Fruit fly (Drosophila melanogaster) whole organism, embryonic: ENCODE results near the gene CG11353.

ENCODE experiments used
- Abd-B ChIP-seq: fragments of 200-800 bp; sonication (Bioruptor generic); optimal IDR thresholded peaks from 2 replicates; lab custom pipeline; 2018; ENCODE audit warnings: missing biosample characterization, mild to moderate bottlenecking, missing genetic modification characterization, moderate library complexity
- Adf1 ChIP-seq: fragments of 200-800 bp; sonication (Bioruptor generic); IDR thresholded peaks from 2 replicates; pipeline ENCODE4 v1.3.6; 2022; ENCODE audit warnings: missing biosample characterization, missing genetic modification characterization
- Atf3 ChIP-seq: fragments of 200-800 bp; sonication (Bioruptor generic); optimal IDR thresholded peaks from 3 replicates; lab custom pipeline; 2016; ENCODE audit warnings: missing biosample characterization, missing genetic modification characterization
- CG10366 ChIP-seq: fragments of 200-800 bp; sonication (Bioruptor generic); IDR thresholded peaks from 2 replicates; pipeline ENCODE4 v1.3.6; 2022; ENCODE audit warnings: missing biosample characterization, missing genetic modification characterization
- CG10565 ChIP-seq: fragments of 200-800 bp; sonication (Bioruptor generic); optimal IDR thresholded peaks from 3 replicates; lab custom pipeline; 2016; ENCODE audit warnings: missing biosample characterization, mild to moderate bottlenecking, missing genetic modification characterization
- CG11247 ChIP-seq: fragments of 200-800 bp; sonication (Bioruptor generic); IDR thresholded peaks from 2 replicates; pipeline ENCODE4 v1.3.6; 2022; ENCODE audit warnings: missing biosample characterization, missing genetic modification characterization
- CG1233 ChIP-seq: fragments of 200-800 bp; sonication (Bioruptor generic); optimal IDR thresholded peaks from 4 replicates; lab custom pipeline; 2018; ENCODE audit warnings: missing biosample characterization, mild to moderate bottlenecking, missing genetic modification characterization
- CG12769 ChIP-seq: fragments of 200-800 bp; sonication (Bioruptor generic); optimal IDR thresholded peaks from 2 replicates; lab custom pipeline; 2019; ENCODE audit warnings: missing biosample characterization, mild to moderate bottlenecking, missing genetic modification characterization, moderate library complexity
- CG13424 ChIP-seq: fragments of 200-800 bp; sonication (Bioruptor generic); optimal IDR thresholded peaks from 2 replicates; lab custom pipeline; 2019; ENCODE audit warnings: missing biosample characterization, mild to moderate bottlenecking, missing genetic modification characterization, moderate library complexity
- CG13894 ChIP-seq: fragments of 200-800 bp; sonication (Bioruptor generic); optimal IDR thresholded peaks from 3 replicates; lab custom pipeline; 2018; ENCODE audit warnings: missing biosample characterization, mild to moderate bottlenecking, missing genetic modification characterization, moderate library complexity
- CG15073 ChIP-seq: fragments of 200-800 bp; sonication (Bioruptor generic); optimal IDR thresholded peaks from 2 replicates; lab custom pipeline; 2016; ENCODE audit warnings: missing biosample characterization, missing genetic modification characterization
- CG15269 ChIP-seq: fragments of 200-800 bp; sonication (Bioruptor generic); optimal IDR thresholded peaks from 2 replicates; lab custom pipeline; 2018; ENCODE audit warnings: missing biosample characterization, mild to moderate bottlenecking, missing genetic modification characterization, moderate library complexity
- CG1602 ChIP-seq: fragments of 200-800 bp; sonication (Bioruptor generic); optimal IDR thresholded peaks from 3 replicates; lab custom pipeline; 2016; ENCODE audit warnings: missing biosample characterization, missing genetic modification characterization
- CG17359 ChIP-seq: fragments of 200-800 bp; sonication (Bioruptor generic); optimal IDR thresholded peaks from 3 replicates; lab custom pipeline; 2018; ENCODE audit warnings: missing biosample characterization, mild to moderate bottlenecking, missing genetic modification characterization, moderate library complexity
- CG1792 ChIP-seq: fragments of 200-800 bp; sonication (Bioruptor generic); optimal IDR thresholded peaks from 2 replicates; lab custom pipeline; 2016; ENCODE audit warnings: missing biosample characterization, missing genetic modification characterization
- CG2120 ChIP-seq: fragments of 200-800 bp; sonication (Bioruptor generic); optimal IDR thresholded peaks from 3 replicates; lab custom pipeline; 2016; ENCODE audit warnings: missing biosample characterization, missing genetic modification characterization
- CG2199 ChIP-seq: fragments of 200-800 bp; sonication (Bioruptor generic); IDR thresholded peaks from 3 replicates; pipeline ENCODE4 v1.3.6; 2022; ENCODE audit warnings: missing biosample characterization, missing genetic modification characterization
- CG30431 ChIP-seq: fragments of 200-800 bp; sonication (Bioruptor generic); optimal IDR thresholded peaks from 2 replicates; lab custom pipeline; 2017; ENCODE audit warnings: missing biosample characterization, missing genetic modification characterization
- CG31224 ChIP-seq: fragments of 200-800 bp; sonication (Bioruptor generic); IDR thresholded peaks from 2 replicates; pipeline ENCODE4 v1.3.6; 2022; ENCODE audit warnings: missing biosample characterization, missing genetic modification characterization
- CG31365 ChIP-seq: fragments of 200-800 bp; sonication (Bioruptor generic); optimal IDR thresholded peaks from 2 replicates; lab custom pipeline; 2018; ENCODE audit warnings: missing biosample characterization, mild to moderate bottlenecking, missing genetic modification characterization
- CG32772 ChIP-seq: fragments of 200-800 bp; sonication (Bioruptor generic); IDR thresholded peaks from 2 replicates; pipeline ENCODE4 v1.3.6; 2022; ENCODE audit warnings: missing biosample characterization, missing genetic modification characterization
- CG34224 ChIP-seq: fragments of 200-800 bp; sonication (Bioruptor generic); IDR thresholded peaks from 3 replicates; pipeline ENCODE4 v1.3.6; 2022; ENCODE audit warnings: missing biosample characterization, missing genetic modification characterization; ENCODE audit not compliant: partially characterized antibody
- CG7372 ChIP-seq: fragments of 200-800 bp; sonication (Bioruptor generic); IDR thresholded peaks from 2 replicates; pipeline ENCODE4 v1.3.6; 2022; ENCODE audit warnings: missing biosample characterization, missing genetic modification characterization
- CG8281 ChIP-seq: fragments of 200-800 bp; sonication (Bioruptor generic); optimal IDR thresholded peaks from 2 replicates; lab custom pipeline; 2018; ENCODE audit warnings: missing biosample characterization, mild to moderate bottlenecking, missing genetic modification characterization, moderate library complexity
- CG8765 ChIP-seq: fragments of 200-800 bp; sonication (Bioruptor generic); IDR thresholded peaks from 2 replicates; pipeline ENCODE4 v1.3.6; 2022; ENCODE audit warnings: missing biosample characterization, missing genetic modification characterization
- CG9215 ChIP-seq: fragments of 200-800 bp; sonication (Bioruptor generic); IDR thresholded peaks from 2 replicates; pipeline ENCODE4 v1.3.6; 2022; ENCODE audit warnings: missing biosample characterization, missing genetic modification characterization
- Dp ChIP-seq: fragments of 200-800 bp; sonication (Bioruptor generic); optimal IDR thresholded peaks from 2 replicates; lab custom pipeline; 2018; ENCODE audit warnings: missing biosample characterization, mild to moderate bottlenecking, missing genetic modification characterization, moderate library complexity
- Fer1 ChIP-seq: fragments of 200-800 bp; sonication (Bioruptor generic); optimal IDR thresholded peaks from 2 replicates; lab custom pipeline; 2017; ENCODE audit warnings: missing biosample characterization, mild to moderate bottlenecking, missing genetic modification characterization
- Hmr ChIP-seq: fragments of 200-800 bp; sonication (Bioruptor generic); optimal IDR thresholded peaks from 3 replicates; lab custom pipeline; 2017; ENCODE audit warnings: mild to moderate bottlenecking, missing biosample characterization, missing genetic modification reagents, missing genetic modification characterization
- abd-A ChIP-seq: fragments of 200-800 bp; sonication (Bioruptor generic); optimal IDR thresholded peaks from 3 replicates; lab custom pipeline; 2019; ENCODE audit warnings: missing biosample characterization, mild to moderate bottlenecking, missing genetic modification characterization, moderate library complexity
- amos ChIP-seq: fragments of 200-800 bp; sonication (Bioruptor generic); IDR thresholded peaks from 2 replicates; pipeline ENCODE4 v1.3.6; 2022; ENCODE audit warnings: missing biosample characterization, missing genetic modification characterization; ENCODE audit not compliant: partially characterized antibody
- bsh ChIP-seq, 2 experiments: fragments of 200-800 bp; sonication (Bioruptor generic); optimal IDR thresholded peaks; 2 replicates each; lab custom pipeline; 2017 to 2018; ENCODE audit warnings: mild to moderate bottlenecking in 2 of 2, missing biosample characterization in 2 of 2, missing genetic modification characterization in 2 of 2, moderate library complexity in 1 of 2
- chm ChIP-seq: fragments of 200-800 bp; sonication (Bioruptor generic); IDR thresholded peaks from 2 replicates; pipeline ENCODE4 v1.3.6; 2022; ENCODE audit warnings: missing biosample characterization, missing genetic modification characterization
- chn ChIP-seq: fragments of 200-800 bp; sonication (Bioruptor generic); optimal IDR thresholded peaks from 2 replicates; lab custom pipeline; 2016; ENCODE audit warnings: missing biosample characterization, missing genetic modification characterization
- dm ChIP-seq: fragments of 200-800 bp; sonication (Bioruptor generic); optimal IDR thresholded peaks from 3 replicates; lab custom pipeline; 2016; ENCODE audit warnings: missing biosample characterization, missing genetic modification characterization
- dpn ChIP-seq, 2 experiments: fragments of 200-800 bp; sonication (Bioruptor generic); optimal IDR thresholded peaks; 3 replicates each; lab custom pipeline; 2016; ENCODE audit warnings: missing biosample characterization in 2 of 2, missing genetic modification characterization in 2 of 2
- ftz-f1 ChIP-seq: fragments of 200-800 bp; sonication (Bioruptor generic); optimal IDR thresholded peaks from 2 replicates; lab custom pipeline; 2016; ENCODE audit warnings: missing biosample characterization, missing genetic modification characterization
- her ChIP-seq: fragments of 200-800 bp; sonication (Bioruptor generic); optimal IDR thresholded peaks from 2 replicates; lab custom pipeline; 2016; ENCODE audit warnings: missing biosample characterization, missing genetic modification characterization
- lbe ChIP-seq: fragments of 200-800 bp; sonication (Bioruptor generic); optimal IDR thresholded peaks from 2 replicates; lab custom pipeline; 2016; ENCODE audit warnings: missing biosample characterization, mild to moderate bottlenecking, missing genetic modification characterization
- maf-S ChIP-seq: fragments of 200-800 bp; sonication (Bioruptor generic); optimal IDR thresholded peaks from 2 replicates; lab custom pipeline; 2016; ENCODE audit warnings: missing biosample characterization, missing genetic modification characterization
- mam ChIP-seq: fragments of 200-800 bp; sonication (Bioruptor generic); optimal IDR thresholded peaks from 3 replicates; lab custom pipeline; 2016; ENCODE audit warnings: missing biosample characterization, missing genetic modification characterization
- nmo ChIP-seq: fragments of 200-800 bp; sonication (Bioruptor generic); optimal IDR thresholded peaks from 2 replicates; lab custom pipeline; 2018; ENCODE audit warnings: missing biosample characterization, mild to moderate bottlenecking, missing genetic modification characterization, moderate library complexity
- nom ChIP-seq: fragments of 200-800 bp; sonication (Bioruptor generic); optimal IDR thresholded peaks from 2 replicates; lab custom pipeline; 2017; ENCODE audit warnings: missing biosample characterization, missing genetic modification characterization, mild to moderate bottlenecking, moderate library complexity, missing genetic modification reagents
- onecut ChIP-seq: fragments of 200-800 bp; sonication (Bioruptor generic); IDR thresholded peaks from 2 replicates; pipeline ENCODE4 v1.3.6; 2022; ENCODE audit warnings: missing biosample characterization, missing genetic modification characterization
- sd ChIP-seq: fragments of 200-800 bp; sonication (Bioruptor generic); optimal IDR thresholded peaks from 3 replicates; lab custom pipeline; 2018; ENCODE audit warnings: missing biosample characterization, mild to moderate bottlenecking, missing genetic modification characterization, moderate library complexity
- slbo ChIP-seq: fragments of 200-800 bp; sonication (Bioruptor generic); IDR thresholded peaks from 2 replicates; pipeline ENCODE4 v1.3.6; 2022; ENCODE audit warnings: missing biosample characterization, missing genetic modification characterization
- tna ChIP-seq: fragments of 200-800 bp; sonication (Bioruptor generic); IDR thresholded peaks from 2 replicates; pipeline ENCODE4 v1.3.6; 2022; ENCODE audit warnings: missing biosample characterization, missing genetic modification characterization; ENCODE audit not compliant: partially characterized antibody
- wdn ChIP-seq: fragments of 200-800 bp; sonication (Bioruptor generic); IDR thresholded peaks from 2 replicates; pipeline ENCODE4 v1.3.6; 2022; ENCODE audit warnings: missing biosample characterization, missing genetic modification characterization

Gene CG11353

dm6 chr3L:4543034-4543806 is 10.2 kb downstream of the CG11353 start (continued):
- TF ChIP-seq her (GFP tag; lab: Kevin White, UChicago) (peak; percentile 56), CG12769 (tag; lab: Kevin White, UChicago) (peak; percentile 30), tna (GFP tag; lab: Robert Waterston, UW) (peak; percentile 49; the same call in 1 of the 2 replicates), maf-S (GFP tag; lab: Kevin White, UChicago) (peak; percentile 35), CG7372 (GFP tag; lab: Robert Waterston, UW) (no peak), Hmr (GFP tag; lab: Kevin White, UChicago) (peak; percentile 23), chm (GFP tag; lab: Robert Waterston, UW) (peak; percentile 43; the same call in 1 of the 2 replicates), Dp (GFP tag; lab: Kevin White, UChicago) (no peak), CG17359 (tag; lab: Kevin White, UChicago) (peak; percentile 23), Abd-B (GFP tag; lab: Kevin White, UChicago) (no peak), ftz-f1 (GFP tag; lab: Kevin White, UChicago) (peak; percentile 97), CG1602 (GFP tag; lab: Kevin White, UChicago) (peak; percentile 7), CG9215 (GFP tag; lab: Robert Waterston, UW) (peak; percentile 34; the same call in 1 of the 2 replicates), CG8765 (peak; percentile 37; the same call in 1 of the 2 replicates), amos (GFP tag; lab: Robert Waterston, UW) (no peak), nmo (GFP tag; lab: Kevin White, UChicago) (peak; percentile 5), CG13424 (tag; lab: Kevin White, UChicago) (no peak), lbe (peak; percentile 27), Adf1 (GFP tag; lab: Robert Waterston, UW) (peak; percentile 58), dpn (GFP tag; optimal IDR thresholded peaks at IDR 0.05; lab: Kevin White, UChicago) (peak; percentile 40 to 55), Fer1 (GFP tag; lab: Kevin White, UChicago) (peak; percentile 41), CG13894 (tag; lab: Kevin White, UChicago) (peak; percentile 52), CG10565 (GFP tag; lab: Kevin White, UChicago) (no peak), CG8281 (tag; lab: Kevin White, UChicago) (no peak), CG31365 (tag; lab: Kevin White, UChicago) (no peak), CG31224 (GFP tag; lab: Robert Waterston, UW) (peak; percentile 72), CG10366 (peak; percentile 48), bsh (GFP tag; optimal IDR thresholded peaks at IDR 0.05; lab: Kevin White, UChicago) (peak in 1 of 2 experiments; percentile 98), wdn (GFP tag; lab: Robert Waterston, UW) (no peak), CG32772 (peak; percentile 70), CG2120 (peak; percentile 80), sd (tag; lab: Kevin White, UChicago) (no peak), CG1792 (peak; percentile 17), CG11247 (GFP tag; lab: Robert Waterston, UW) (0 out of 2 replicates have a peak, but pooled peaks have one; percentile 25), abd-A (no peak), mam (GFP tag; lab: Kevin White, UChicago) (peak; percentile 66), onecut (GFP tag; lab: Robert Waterston, UW) (0 out of 2 replicates have a peak, but pooled peaks have one; percentile 15), CG15269 (tag; lab: Kevin White, UChicago) (peak; percentile 12), chn (peak; percentile 23), slbo (GFP tag; lab: Robert Waterston, UW) (peak; percentile 79), dm (GFP tag; lab: Kevin White, UChicago) (peak; percentile 0), CG30431 (GFP tag; lab: Kevin White, UChicago) (peak; percentile 13), CG34224 (no peak), CG1233 (GFP tag; lab: Kevin White, UChicago) (peak; percentile 28), CG15073 (GFP tag; lab: Kevin White, UChicago) (peak; percentile 14), Atf3 (no peak), nom (GFP tag; lab: Kevin White, UChicago) (peak; percentile 100), CG2199 (GFP tag; lab: Robert Waterston, UW) (peak; percentile 31; the same call in 1 of the 3 replicates)
